Fruit fly (Drosophila melanogaster) whole organism, embryonic: Measurements from ENCODE around the gene CG12009.

Experiments
- CG1024 ChIP-seq: fragments of 200-800 bp; sonication (Bioruptor generic); IDR thresholded peaks from 2 replicates; pipeline ENCODE4 v1.3.6; 2022; ENCODE audit warnings: missing biosample characterization, missing genetic modification characterization
- CG10654 ChIP-seq: fragments of 200-800 bp; sonication (Bioruptor generic); optimal IDR thresholded peaks from 2 replicates; lab custom pipeline; 2016; ENCODE audit warnings: missing biosample characterization, missing genetic modification characterization
- CG11085 ChIP-seq: fragments of 200-800 bp; sonication (Bioruptor generic); IDR thresholded peaks from 2 replicates; pipeline ENCODE4 v1.3.6; 2022; ENCODE audit warnings: missing biosample characterization, missing genetic modification characterization
- CG11456 ChIP-seq: fragments of 200-800 bp; sonication (Bioruptor generic); IDR thresholded peaks from 3 replicates; pipeline ENCODE4 v1.3.6; 2022; ENCODE audit warnings: missing biosample characterization, missing genetic modification characterization
- CG11695 ChIP-seq: fragments of 200-800 bp; sonication (Bioruptor generic); IDR thresholded peaks from 3 replicates; pipeline ENCODE4 v1.3.6; 2022; ENCODE audit warnings: missing biosample characterization, missing genetic modification characterization
- CG12155 ChIP-seq: fragments of 200-800 bp; sonication (Bioruptor generic); optimal IDR thresholded peaks from 3 replicates; lab custom pipeline; 2016; ENCODE audit warnings: missing biosample characterization, missing genetic modification characterization
- CG14667 ChIP-seq: fragments of 200-800 bp; sonication (Bioruptor generic); IDR thresholded peaks from 2 replicates; pipeline ENCODE4 v1.3.6; 2022; ENCODE audit warnings: missing biosample characterization, missing genetic modification characterization
- CG15696 ChIP-seq: fragments of 200-800 bp; sonication (Bioruptor generic); optimal IDR thresholded peaks from 2 replicates; lab custom pipeline; 2019; ENCODE audit warnings: missing biosample characterization, mild to moderate bottlenecking, missing genetic modification characterization, moderate library complexity
- CG18599 ChIP-seq: fragments of 200-800 bp; sonication (Bioruptor generic); optimal IDR thresholded peaks from 3 replicates; lab custom pipeline; 2017; ENCODE audit warnings: missing biosample characterization, missing genetic modification characterization, mild to moderate bottlenecking, moderate library complexity, missing genetic modification reagents
- CG32532 ChIP-seq: fragments of 200-800 bp; sonication (Bioruptor generic); IDR thresholded peaks from 2 replicates; pipeline ENCODE4 v1.3.6; 2022; ENCODE audit warnings: missing biosample characterization, missing genetic modification characterization
- CG32772 ChIP-seq: fragments of 200-800 bp; sonication (Bioruptor generic); IDR thresholded peaks from 2 replicates; pipeline ENCODE4 v1.3.6; 2022; ENCODE audit warnings: missing biosample characterization, missing genetic modification characterization
- CG33213 ChIP-seq: fragments of 200-800 bp; sonication (Bioruptor generic); optimal IDR thresholded peaks from 3 replicates; lab custom pipeline; 2016; ENCODE audit warnings: missing biosample characterization, missing genetic modification characterization
- CG4360 ChIP-seq: fragments of 200-800 bp; sonication (Bioruptor generic); IDR thresholded peaks from 2 replicates; pipeline ENCODE4 v1.3.6; 2022; ENCODE audit warnings: missing biosample characterization, missing genetic modification characterization
- CG9437 ChIP-seq: fragments of 200-800 bp; sonication (Bioruptor generic); optimal IDR thresholded peaks from 2 replicates; lab custom pipeline; 2018; ENCODE audit warnings: missing biosample characterization, mild to moderate bottlenecking, missing genetic modification characterization
- D ChIP-seq, 2 experiments: fragments of 200-800 bp in 1 of 2; fragments of >200 bp in 1 of 2; sonication (Bioruptor generic) in 1 of 2; optimal IDR thresholded peaks; 2 replicates in 1 of 2; 3 replicates in 1 of 2; lab custom pipeline; 2017; ENCODE audit warnings: mild to moderate bottlenecking in 1 of 2, missing biosample characterization in 1 of 2, missing genetic modification characterization in 1 of 2, missing genetic modification reagents in 1 of 2
- Dad ChIP-seq: fragments of 200-800 bp; sonication (Bioruptor generic); optimal IDR thresholded peaks from 3 replicates; lab custom pipeline; 2016; ENCODE audit warnings: missing biosample characterization, missing genetic modification characterization
- Ets65A ChIP-seq: fragments of 200-800 bp; sonication (Bioruptor generic); peaks from one replicate; lab custom pipeline; 2016; ENCODE audit warnings: missing biosample characterization, missing genetic modification characterization
- Fer2 ChIP-seq: fragments of 200-800 bp; sonication (Bioruptor generic); optimal IDR thresholded peaks from 2 replicates; lab custom pipeline; 2018; ENCODE audit warnings: missing biosample characterization, mild to moderate bottlenecking, missing genetic modification characterization, moderate library complexity
- Fer3 ChIP-seq: fragments of 200-800 bp; sonication (Bioruptor generic); optimal IDR thresholded peaks from 2 replicates; lab custom pipeline; 2018; ENCODE audit warnings: missing biosample characterization, mild to moderate bottlenecking, missing genetic modification characterization, moderate library complexity
- Gug ChIP-seq: fragments of 200-800 bp; sonication (Bioruptor generic); IDR thresholded peaks from 4 replicates; pipeline ENCODE4 v1.3.6; 2022; ENCODE audit warnings: missing biosample characterization, missing genetic modification characterization
- MBD-R2 ChIP-seq: fragments of 200-800 bp; sonication (Bioruptor generic); IDR thresholded peaks from 2 replicates; pipeline ENCODE4 v1.3.6; 2022; ENCODE audit warnings: missing biosample characterization, missing genetic modification characterization
- MESR4 ChIP-seq: fragments of 200-800 bp; sonication (Bioruptor generic); optimal IDR thresholded peaks from 2 replicates; lab custom pipeline; 2018; ENCODE audit warnings: missing biosample characterization, mild to moderate bottlenecking, missing genetic modification characterization, moderate library complexity
- MTF-1 ChIP-seq: fragments of 200-800 bp; sonication (Bioruptor generic); optimal IDR thresholded peaks from 2 replicates; lab custom pipeline; 2018; ENCODE audit warnings: missing biosample characterization, mild to moderate bottlenecking, missing genetic modification characterization, borderline replicate concordance
- Med ChIP-seq: fragments of 200-800 bp; sonication (Bioruptor generic); peaks from one replicate; lab custom pipeline; 2016; ENCODE audit warnings: missing biosample characterization, missing genetic modification characterization, mild to moderate bottlenecking, inconsistent platforms, moderate library complexity
- Mrtf ChIP-seq: fragments of 200-800 bp; sonication (Bioruptor generic); IDR thresholded peaks from 3 replicates; pipeline ENCODE4 v1.3.6; 2022; ENCODE audit warnings: missing biosample characterization, missing genetic modification characterization
- Ravus ChIP-seq: fragments of 200-800 bp; sonication (Bioruptor generic); IDR thresholded peaks from 2 replicates; pipeline ENCODE4 v1.3.6; 2022; ENCODE audit warnings: missing biosample characterization, missing genetic modification characterization
- Rfx ChIP-seq: fragments of 200-800 bp; sonication (Bioruptor generic); IDR thresholded peaks from 2 replicates; pipeline ENCODE4 v1.3.6; 2022; ENCODE audit warnings: missing biosample characterization, missing genetic modification characterization
- Sin3A ChIP-seq: fragments of >200 bp; optimal IDR thresholded peaks from 2 replicates; lab custom pipeline; 2018
- Xbp1 ChIP-seq: fragments of 200-800 bp; sonication (Bioruptor generic); optimal IDR thresholded peaks from 3 replicates; lab custom pipeline; 2016; ENCODE audit warnings: missing biosample characterization, mild to moderate bottlenecking, missing genetic modification characterization
- aop ChIP-seq: fragments of 200-800 bp; sonication (Bioruptor generic); IDR thresholded peaks from 2 replicates; pipeline ENCODE4 v1.3.6; 2022; ENCODE audit warnings: missing biosample characterization, missing genetic modification characterization
- az2 ChIP-seq: fragments of 200-800 bp; sonication (Bioruptor generic); optimal IDR thresholded peaks from 3 replicates; lab custom pipeline; 2016; ENCODE audit warnings: missing biosample characterization, missing genetic modification characterization
- btn ChIP-seq: fragments of 200-800 bp; sonication (Bioruptor generic); optimal IDR thresholded peaks from 2 replicates; lab custom pipeline; 2016; ENCODE audit warnings: missing biosample characterization, missing genetic modification characterization
- corto ChIP-seq: fragments of 200-800 bp; sonication (Bioruptor generic); optimal IDR thresholded peaks from 2 replicates; lab custom pipeline; 2016; ENCODE audit warnings: missing biosample characterization, mild to moderate bottlenecking, missing genetic modification characterization, moderate library complexity
- cwo ChIP-seq: fragments of 200-800 bp; sonication (Bioruptor generic); optimal IDR thresholded peaks from 3 replicates; lab custom pipeline; 2017; ENCODE audit warnings: missing biosample characterization, missing genetic modification characterization, mild to moderate bottlenecking, moderate library complexity, missing genetic modification reagents
- fd64A ChIP-seq: fragments of 200-800 bp; sonication (Bioruptor generic); optimal IDR thresholded peaks from 3 replicates; lab custom pipeline; 2018; ENCODE audit warnings: missing biosample characterization, mild to moderate bottlenecking, missing genetic modification characterization
- lab ChIP-seq: fragments of 200-800 bp; sonication (Bioruptor generic); optimal IDR thresholded peaks from 3 replicates; lab custom pipeline; 2017; ENCODE audit warnings: missing biosample characterization, missing genetic modification characterization, mild to moderate bottlenecking, moderate library complexity, missing genetic modification reagents
- lmd ChIP-seq: fragments of 200-800 bp; sonication (Bioruptor generic); IDR thresholded peaks from 2 replicates; pipeline ENCODE4 v1.3.6; 2022; ENCODE audit warnings: missing biosample characterization, missing genetic modification characterization
- onecut ChIP-seq: fragments of 200-800 bp; sonication (Bioruptor generic); IDR thresholded peaks from 2 replicates; pipeline ENCODE4 v1.3.6; 2022; ENCODE audit warnings: missing biosample characterization, missing genetic modification characterization
- otp ChIP-seq: fragments of 200-800 bp; sonication (Bioruptor generic); IDR thresholded peaks from 3 replicates; pipeline ENCODE4, ENCODE4 v1.3.6; 2022; ENCODE audit warnings: missing biosample characterization, missing genetic modification characterization
- pan ChIP-seq, 4 experiments: fragments of >200 bp in 3 of 4; fragments of 200-800 bp in 1 of 4; sonication (Bioruptor generic) in 1 of 4; optimal IDR thresholded peaks in 3 of 4; IDR thresholded peaks in 1 of 4; 2 replicates each; pipeline versions ENCODE4 v1.3.6 to Lab custom; 2017 to 2022; ENCODE audit warnings: missing biosample characterization in 2 of 4, missing genetic modification characterization in 2 of 4, mixed read lengths in 1 of 4
- prd ChIP-seq, 3 experiments: fragments of >200 bp in 2 of 3; fragments of 200-800 bp in 1 of 3; sonication (Bioruptor generic) in 1 of 3; optimal IDR thresholded peaks in 2 of 3; IDR thresholded peaks in 1 of 3; 2 replicates in 2 of 3; 3 replicates in 1 of 3; pipeline versions ENCODE4 v1.3.6 to Lab custom; 2017 to 2022; ENCODE audit warnings: missing biosample characterization in 1 of 3, missing genetic modification characterization in 1 of 3
- sens-2 ChIP-seq: fragments of 200-800 bp; sonication (Bioruptor generic); IDR thresholded peaks from 2 replicates; pipeline ENCODE4 v1.3.6; 2022; ENCODE audit warnings: missing biosample characterization, missing genetic modification characterization
- sisA ChIP-seq: fragments of 200-800 bp; sonication (Bioruptor generic); IDR thresholded peaks from 2 replicates; pipeline ENCODE4 v1.3.6; 2022; ENCODE audit warnings: missing biosample characterization, missing genetic modification characterization
- sob ChIP-seq: fragments of 200-800 bp; sonication (Bioruptor generic); IDR thresholded peaks from 2 replicates; pipeline ENCODE4 v1.3.6; 2022; ENCODE audit warnings: missing biosample characterization, missing genetic modification characterization
- sr ChIP-seq: fragments of 200-800 bp; sonication (Bioruptor generic); IDR thresholded peaks from 3 replicates; pipeline ENCODE4 v1.3.6; 2022; ENCODE audit warnings: missing biosample characterization, missing genetic modification characterization
- stwl ChIP-seq: fragments of 200-800 bp; sonication (Bioruptor generic); optimal IDR thresholded peaks from 3 replicates; lab custom pipeline; 2018; ENCODE audit warnings: missing biosample characterization, mild to moderate bottlenecking, missing genetic modification characterization, moderate library complexity
- tgo ChIP-seq: fragments of 200-800 bp; sonication (Bioruptor generic); IDR thresholded peaks from 3 replicates; pipeline ENCODE4 v1.3.6; 2022; ENCODE audit warnings: missing biosample characterization, missing genetic modification characterization
- ttk ChIP-seq: fragments of 200-800 bp; sonication (Bioruptor generic); IDR thresholded peaks from 2 replicates; pipeline ENCODE4 v2.1.2; 2022; ENCODE audit warnings: missing biosample characterization, missing genetic modification characterization
- tx ChIP-seq: fragments of 200-800 bp; sonication (Bioruptor generic); optimal IDR thresholded peaks from 2 replicates; lab custom pipeline; 2016; ENCODE audit warnings: missing biosample characterization, missing genetic modification characterization
- zfh1 ChIP-seq: fragments of 200-800 bp; sonication (Bioruptor generic); IDR thresholded peaks from 3 replicates; pipeline ENCODE4 v1.3.6; 2022; ENCODE audit warnings: missing biosample characterization, missing genetic modification characterization

The CG12009 gene

DNA sequence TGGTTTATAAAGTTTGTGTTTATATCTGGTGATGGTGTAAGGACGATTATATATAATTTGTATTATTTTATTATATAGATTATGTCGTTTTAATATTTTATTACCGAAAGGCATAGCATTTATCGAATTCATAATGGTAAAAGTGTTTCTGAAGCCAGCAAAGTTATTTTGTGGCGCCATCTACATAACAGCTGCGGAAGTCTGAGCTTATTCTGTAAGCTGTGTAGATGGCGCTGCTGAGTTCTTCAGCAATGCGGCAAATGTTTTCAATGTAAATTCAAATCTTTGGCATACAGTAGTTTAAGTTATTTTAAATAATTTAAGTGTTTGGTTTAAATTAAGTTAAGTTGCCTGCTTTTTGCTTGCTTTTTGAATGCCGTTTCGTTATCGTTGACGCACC, 2.8 kb upstream of the CG12009 start:
- TF ChIP-seq CG4360 (GFP tag; lab: Robert Waterston, UW) = peak; percentile 24; the same call in 1 of the 2 replicates
- TF ChIP-seq lmd = peak; percentile 58; the same call in 1 of the 2 replicates
- peak; percentile 32 for TF ChIP-seq MTF-1 (GFP tag; lab: Kevin White, UChicago)
- TF ChIP-seq CG11456 (GFP tag; lab: Robert Waterston, UW) = peak; percentile 93
- peak; percentile 46 for TF ChIP-seq onecut
- TF ChIP-seq ttk = peak; percentile 44
- peak; percentile 18; the same call in 1 of the 2 replicates for TF ChIP-seq MBD-R2 (GFP tag; lab: Robert Waterston, UW)
- TF ChIP-seq sob (GFP tag; lab: Robert Waterston, UW) = peak; percentile 53; the same call in 1 of the 2 replicates
- TF ChIP-seq D (optimal IDR thresholded peaks at IDR 0.05; lab: Kevin White, UChicago) = no peak
- no peak for TF ChIP-seq D (GFP tag; optimal IDR thresholded peaks at IDR 0.05; lab: Kevin White, UChicago)
- no peak for TF ChIP-seq CG18599
- no peak for TF ChIP-seq corto (GFP tag; lab: Kevin White, UChicago)
- TF ChIP-seq Fer3 (tag; lab: Kevin White, UChicago) = peak; percentile 32
- TF ChIP-seq MESR4 (GFP tag; lab: Kevin White, UChicago) = no peak
- peak; percentile 12; the same call in 1 of the 3 replicates for TF ChIP-seq otp (GFP tag; lab: Robert Waterston, UW)
- no peak for TF ChIP-seq Fer2 (tag; lab: Kevin White, UChicago)
- TF ChIP-seq fd64A (GFP tag; lab: Kevin White, UChicago) = no peak
- peak; percentile 35; the same call in 2 of the 3 replicates for TF ChIP-seq Mrtf (GFP tag; lab: Robert Waterston, UW)
- TF ChIP-seq cwo = no peak
- no peak for TF ChIP-seq Dad (GFP tag; lab: Kevin White, UChicago)
- peak; percentile 47 for TF ChIP-seq CG14667 (GFP tag; lab: Robert Waterston, UW)
- TF ChIP-seq CG32772 (GFP tag; lab: Robert Waterston, UW) = peak; percentile 40; the same call in 1 of the 2 replicates
- peak; percentile 36; the same call in 1 of the 3 replicates for TF ChIP-seq tgo (GFP tag; lab: Robert Waterston, UW)
- TF ChIP-seq sisA (GFP tag; lab: Robert Waterston, UW) = peak; percentile 56
- TF ChIP-seq sr (GFP tag; lab: Robert Waterston, UW) = 0 out of 3 replicates have a peak, but pooled peaks have one; percentile 21
- TF ChIP-seq az2 (GFP tag; lab: Kevin White, UChicago) = no peak
- peak; percentile 67 for TF ChIP-seq CG1024 (GFP tag; lab: Robert Waterston, UW)
- TF ChIP-seq Rfx (GFP tag; lab: Robert Waterston, UW) = peak; percentile 83
- TF ChIP-seq tx (GFP tag; lab: Kevin White, UChicago) = no peak
- TF ChIP-seq btn = no peak
- TF ChIP-seq Ets65A (GFP tag; lab: Kevin White, UChicago) = no peak
- peak; percentile 35 for TF ChIP-seq CG10654 (GFP tag; lab: Kevin White, UChicago)
- peak; percentile 18 for TF ChIP-seq CG15696
- TF ChIP-seq lab = no peak
- peak; percentile 86 for TF ChIP-seq CG32532 (GFP tag; lab: Robert Waterston, UW)
- TF ChIP-seq aop (GFP tag; lab: Robert Waterston, UW) = no peak
- peak; percentile 38; the same call in 1 of the 3 replicates for TF ChIP-seq zfh1 (GFP tag; lab: Robert Waterston, UW)
- TF ChIP-seq Sin3A (lab: Kevin White, UChicago) = no peak
- TF ChIP-seq Med = peak; percentile 16
- TF ChIP-seq CG11085 (GFP tag; lab: Robert Waterston, UW) = 0 out of 2 replicates have a peak, but pooled peaks have one; percentile 44
- no peak for TF ChIP-seq prd (optimal IDR thresholded peaks at IDR 0.05; lab: Kevin White, UChicago)
- TF ChIP-seq prd (GFP tag; IDR thresholded peaks at IDR 0.05; lab: Robert Waterston, UW) = peak; percentile 53; the same call in 2 of the 3 replicates
- TF ChIP-seq pan (optimal IDR thresholded peaks at IDR 0.05; lab: Kevin White, UChicago) = no peak
- peak in 1 of 2 experiments; percentile 48 for TF ChIP-seq pan (GFP tag; optimal IDR thresholded peaks at IDR 0.05 in 1 of 2, IDR thresholded peaks at IDR 0.05 in 1 of 2)
- peak; percentile 27 for TF ChIP-seq CG33213 (GFP tag; lab: Kevin White, UChicago)
- no peak for TF ChIP-seq CG12155 (GFP tag; lab: Kevin White, UChicago)
- 0 out of 2 replicates have a peak, but pooled peaks have one; percentile 7 for TF ChIP-seq sens-2 (GFP tag; lab: Robert Waterston, UW)
- TF ChIP-seq Ravus (GFP tag; lab: Robert Waterston, UW) = no peak
- TF ChIP-seq Gug (GFP tag; lab: Robert Waterston, UW) = peak; percentile 29; the same call in 1 of the 4 replicates
- TF ChIP-seq CG9437 (GFP tag; lab: Kevin White, UChicago) = no peak
- peak; percentile 31 for TF ChIP-seq Xbp1 (GFP tag; lab: Kevin White, UChicago)
- no peak for TF ChIP-seq CG11695 (GFP tag; lab: Robert Waterston, UW)
- TF ChIP-seq stwl (tag; lab: Kevin White, UChicago) = peak; percentile 74
